Worm (Caenorhabditis elegans) whole organism, late embryonic: Measurements from ENCODE around the gene ida-1.

ENCODE experiments used
- ahr-1 ChIP-seq: sonication (generic microtip); optimal IDR thresholded peaks from 2 replicates; lab custom pipeline; 2016; ENCODE audit warnings: missing genetic modification characterization, missing compliant biosample characterization
- pag-3 ChIP-seq: sonication (generic microtip); optimal IDR thresholded peaks from 2 replicates; lab custom pipeline; 2016; ENCODE audit warnings: missing compliant biosample characterization, missing genetic modification characterization, borderline replicate concordance

DNA sequence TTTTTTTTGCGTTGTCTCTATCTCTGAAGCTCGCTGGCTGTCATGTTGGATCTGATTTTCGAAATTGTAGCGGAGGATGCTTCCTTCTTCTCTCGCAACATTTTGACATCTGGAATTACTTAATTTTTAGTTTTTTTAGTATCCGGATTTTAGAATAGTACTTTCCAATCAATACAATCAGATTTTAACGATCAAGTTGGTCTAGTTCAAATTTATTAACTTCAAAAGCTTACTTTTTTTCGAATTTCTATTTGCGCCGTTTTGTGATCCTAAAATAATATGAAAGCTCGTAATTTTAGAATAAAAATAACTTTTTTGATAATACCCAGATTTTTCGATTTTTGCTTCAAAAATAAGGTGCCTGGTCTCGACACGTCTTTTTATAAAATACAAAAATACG is 45.3 kb upstream of the ida-1 start, which contains the start of gene B0336.12:
- no peak for TF ChIP-seq ahr-1 (tag; lab: Kevin White, UChicago)
- TF ChIP-seq pag-3 (tag; lab: Kevin White, UChicago), result no peak
